Fruit fly (Drosophila melanogaster): ENCODE results near the gene Taf13.

Gene Taf13

dm6 chr2L:20091094-20091679 lies 2.5 kb downstream of the Taf13 start, which contains the start of the genes CG10747 and Pyroxd1 (continued):
- TF ChIP-seq CG3726 (GFP tag; IDR thresholded peaks at IDR 0.05) (peak; percentile 86), sim (GFP tag; IDR thresholded peaks at IDR 0.05) (peak; percentile 84), CG8478 (optimal IDR thresholded peaks at IDR 0.05) (no peak), slp2 (GFP tag; optimal IDR thresholded peaks at IDR 0.05) (peak; percentile 89), CG17361 (GFP tag; IDR thresholded peaks at IDR 0.05) (peak; percentile 98), ase (GFP tag; IDR thresholded peaks at IDR 0.05) (peak; percentile 91), sima (GFP tag; optimal IDR thresholded peaks at IDR 0.05) (peak; percentile 64), ro (GFP tag; IDR thresholded peaks at IDR 0.05) (peak; percentile 92), ci (GFP tag; IDR thresholded peaks at IDR 0.05) (peak; percentile 92), Meics (GFP tag; optimal IDR thresholded peaks at IDR 0.05) (peak; percentile 96), CG10267 (tag; optimal IDR thresholded peaks at IDR 0.05) (peak; percentile 89), Lhr (GFP tag; optimal IDR thresholded peaks at IDR 0.05) (peak; percentile 87), ftz-f1 (GFP tag; optimal IDR thresholded peaks at IDR 0.05) (peak; percentile 64), Hr78 (GFP tag; optimal IDR thresholded peaks at IDR 0.05) (peak in 1 of 2 experiments; percentile 81), CG6683 (GFP tag; optimal IDR thresholded peaks at IDR 0.05) (peak; percentile 89), bbx (GFP tag; IDR thresholded peaks at IDR 0.05; ENCODE audit: partially characterized antibody) (no peak), Chrac-16 (GFP tag; optimal IDR thresholded peaks at IDR 0.05) (peak; percentile 98), CG15073 (GFP tag; optimal IDR thresholded peaks at IDR 0.05) (peak; percentile 86), Atf-2 (GFP tag; optimal IDR thresholded peaks at IDR 0.05) (peak; percentile 93), ATbp (GFP tag; optimal IDR thresholded peaks at IDR 0.05) (peak; percentile 94), CG9797 (GFP tag; optimal IDR thresholded peaks at IDR 0.05) (peak; percentile 76), CG2875 (GFP tag; optimal IDR thresholded peaks at IDR 0.05) (peak; percentile 88), CG15601 (tag; optimal IDR thresholded peaks at IDR 0.05) (peak; percentile 93), HmgD (GFP tag; optimal IDR thresholded peaks at IDR 0.05) (peak; percentile 89), lmd (GFP tag; IDR thresholded peaks at IDR 0.05) (peak; percentile 98), zf30C (GFP tag; optimal IDR thresholded peaks at IDR 0.05) (peak; percentile 24), sc (optimal IDR thresholded peaks at IDR 0.05) (no peak), sc (GFP tag; optimal IDR thresholded peaks at IDR 0.05) (peak; percentile 94), repo (GFP tag; optimal IDR thresholded peaks at IDR 0.05) (peak; percentile 78), CG7271 (tag; optimal IDR thresholded peaks at IDR 0.05) (peak; percentile 77), Lim3 (GFP tag; IDR thresholded peaks at IDR 0.05) (peak; percentile 85), ken (GFP tag; IDR thresholded peaks at IDR 0.05) (peak; percentile 94), twi (tag; optimal IDR thresholded peaks at IDR 0.05) (peak; percentile 94), CG6765 (GFP tag; optimal IDR thresholded peaks at IDR 0.05) (peak; percentile 91), CG17568 (GFP tag; optimal IDR thresholded peaks at IDR 0.05) (peak; percentile 96), Atf6 (GFP tag; IDR thresholded peaks at IDR 0.05) (peak; percentile 97), CG10543 (GFP tag; optimal IDR thresholded peaks at IDR 0.05) (peak; percentile 98), CG6175 (GFP tag; IDR thresholded peaks at IDR 0.05) (peak; percentile 88), CG15011 (GFP tag; optimal IDR thresholded peaks at IDR 0.05) (peak; percentile 93), cas (GFP tag; IDR thresholded peaks at IDR 0.05) (peak; percentile 92), knrl (GFP tag; IDR thresholded peaks at IDR 0.05; ENCODE audit: partially characterized antibody) (no peak), CG8281 (tag; optimal IDR thresholded peaks at IDR 0.05) (peak; percentile 87), CG15696 (tag; optimal IDR thresholded peaks at IDR 0.05) (peak; percentile 94), pum (GFP tag; optimal IDR thresholded peaks at IDR 0.05) (peak; percentile 94), Lpt (GFP tag; optimal IDR thresholded peaks at IDR 0.05) (no peak), gfzf (GFP tag; optimal IDR thresholded peaks at IDR 0.05) (peak; percentile 78), E2f1 (GFP tag; IDR thresholded peaks at IDR 0.05) (peak; percentile 94), Xrp1 (GFP tag; IDR thresholded peaks at IDR 0.05) (peak; percentile 95), Fer2 (tag; optimal IDR thresholded peaks at IDR 0.05) (peak; percentile 93), TFAM (GFP tag; optimal IDR thresholded peaks at IDR 0.05) (peak; percentile 56), fd96Cb (tag; optimal IDR thresholded peaks at IDR 0.05) (peak; percentile 96)
